Worm (Caenorhabditis elegans) whole organism, young adult: ENCODE data around the gene ZK546.5.

Experiments
- C17E4.6 ChIP-seq: fragments of 200-800 bp; sonication (Bioruptor generic); IDR thresholded peaks from 2 replicates; pipeline ENCODE4 v1.3.6; 2022; ENCODE audit warnings: missing genetic modification reagents, missing genetic modification characterization, missing compliant biosample characterization
- F57A8.1 ChIP-seq: fragments of 200-800 bp; sonication (Bioruptor generic); optimal IDR thresholded peaks from 2 replicates; lab custom pipeline; 2018; ENCODE audit warnings: mild to moderate bottlenecking, missing genetic modification characterization, moderate library complexity, missing compliant biosample characterization
- F57C9.4 ChIP-seq: sonication (generic microtip); optimal IDR thresholded peaks from 2 replicates; lab custom pipeline; 2017; ENCODE audit warnings: mild to moderate bottlenecking, missing genetic modification characterization, missing compliant biosample characterization
- K12H6.12 ChIP-seq: fragments of 200-800 bp; sonication (Bioruptor generic); optimal IDR thresholded peaks from 2 replicates; lab custom pipeline; 2018; ENCODE audit warnings: mild to moderate bottlenecking, missing genetic modification characterization, missing compliant biosample characterization
- Y95B8A.8 ChIP-seq: fragments of 200-800 bp; sonication (Bioruptor generic); IDR thresholded peaks from 2 replicates; pipeline ENCODE4 v1.3.6; 2022; ENCODE audit warnings: missing genetic modification reagents, missing genetic modification characterization, missing compliant biosample characterization
- ZK185.1 ChIP-seq: sonication (generic microtip); optimal IDR thresholded peaks from 2 replicates; lab custom pipeline; 2016; ENCODE audit warnings: mild to moderate bottlenecking, missing genetic modification characterization, missing compliant biosample characterization; ENCODE audit not compliant: poor library complexity, severe bottlenecking
- aptf-2 ChIP-seq: fragments of 200-800 bp; sonication (Bioruptor generic); conservative IDR thresholded peaks from 2 replicates; pipeline ENCODE4 v1.3.6; 2022; ENCODE audit warnings: missing genetic modification reagents, missing genetic modification characterization, missing compliant biosample characterization
- aptf-3 ChIP-seq: fragments of 200-800 bp; sonication (Bioruptor generic); IDR thresholded peaks from 2 replicates; pipeline ENCODE4 v1.3.6; 2022; ENCODE audit warnings: missing genetic modification characterization, missing compliant biosample characterization
- attf-3 ChIP-seq: fragments of 200-800 bp; sonication (Bioruptor generic); conservative IDR thresholded peaks from 2 replicates; pipeline ENCODE4 v1.3.6; 2022; ENCODE audit warnings: missing genetic modification reagents, missing genetic modification characterization, missing compliant biosample characterization
- cebp-2 ChIP-seq: fragments of 200-800 bp; sonication (Bioruptor generic); IDR thresholded peaks from 2 replicates; pipeline ENCODE4 v1.3.6; 2022; ENCODE audit warnings: missing genetic modification characterization, missing compliant biosample characterization
- ceh-58 ChIP-seq: fragments of 200-800 bp; sonication (Bioruptor generic); IDR thresholded peaks from 2 replicates; pipeline ENCODE4 v1.3.6; 2022; ENCODE audit warnings: missing genetic modification characterization, missing compliant biosample characterization
- ceh-79 ChIP-seq: sonication (generic microtip); optimal IDR thresholded peaks from 2 replicates; lab custom pipeline; 2017; ENCODE audit warnings: mild to moderate bottlenecking, missing genetic modification characterization, missing compliant biosample characterization
- ceh-91 ChIP-seq: fragments of 200-800 bp; sonication (Bioruptor generic); IDR thresholded peaks from 2 replicates; pipeline ENCODE4 v1.3.6; 2022; ENCODE audit warnings: missing genetic modification reagents, missing genetic modification characterization, missing compliant biosample characterization
- chd-7 ChIP-seq: sonication (generic microtip); optimal IDR thresholded peaks from 2 replicates; lab custom pipeline; 2016; ENCODE audit warnings: mild to moderate bottlenecking, missing genetic modification characterization, moderate library complexity, missing compliant biosample characterization
- dox-1 ChIP-seq: fragments of 200-800 bp; sonication (Bioruptor generic); IDR thresholded peaks from 2 replicates; pipeline ENCODE4 v1.3.6; 2022; ENCODE audit warnings: missing genetic modification reagents, missing genetic modification characterization, missing compliant biosample characterization
- dpl-1 ChIP-seq: fragments of 150-350 bp; optimal IDR thresholded peaks from 2 replicates; lab custom pipeline; 2014; ENCODE audit warnings: missing biosample characterization, missing genetic modification reagents, missing genetic modification characterization
- fkh-3 ChIP-seq: sonication (generic microtip); optimal IDR thresholded peaks from 2 replicates; lab custom pipeline; 2016; ENCODE audit warnings: mild to moderate bottlenecking, missing genetic modification characterization, missing compliant biosample characterization
- him-1 ChIP-seq: sonication (generic microtip); optimal IDR thresholded peaks from 2 replicates; lab custom pipeline; 2016; ENCODE audit warnings: missing genotype, missing genetic modification reagents, missing genetic modification characterization, missing compliant biosample characterization
- let-526 ChIP-seq: fragments of 200-800 bp; sonication (Bioruptor generic); IDR thresholded peaks from 2 replicates; pipeline ENCODE4 v1.3.6; 2022; ENCODE audit warnings: missing genetic modification reagents, missing genetic modification characterization, missing compliant biosample characterization
- let-607 ChIP-seq, 2 experiments: fragments of 200-800 bp in 1 of 2; sonication (Bioruptor generic) in 1 of 2; sonication (generic microtip) in 1 of 2; optimal IDR thresholded peaks; 2 replicates each; lab custom pipeline; 2016 to 2018; ENCODE audit warnings: mild to moderate bottlenecking in 2 of 2, missing compliant biosample characterization in 2 of 2, missing genetic modification characterization in 2 of 2, moderate library complexity in 2 of 2, missing genotype in 1 of 2
- lin-26 ChIP-seq: fragments of 200-800 bp; sonication (Bioruptor generic); IDR thresholded peaks from 2 replicates; pipeline ENCODE4 v1.3.6; 2022; ENCODE audit warnings: missing genetic modification reagents, missing genetic modification characterization, missing compliant biosample characterization
- lin-54 ChIP-seq: fragments of 200-800 bp; sonication (Bioruptor generic); optimal IDR thresholded peaks from 2 replicates; lab custom pipeline; 2018; ENCODE audit warnings: mild to moderate bottlenecking, missing genetic modification characterization, missing compliant biosample characterization
- mes-4 ChIP-seq: sonication (generic microtip); optimal IDR thresholded peaks from 2 replicates; lab custom pipeline; 2016; ENCODE audit warnings: missing genotype, missing genetic modification characterization, missing compliant biosample characterization
- nfya-2 ChIP-seq: fragments of 200-800 bp; sonication (Bioruptor generic); IDR thresholded peaks from 2 replicates; pipeline ENCODE4 v1.3.6; 2022; ENCODE audit warnings: missing genetic modification reagents, missing genetic modification characterization, missing compliant biosample characterization
- nfyb-1 ChIP-seq: fragments of 200-800 bp; sonication (Bioruptor generic); IDR thresholded peaks from 2 replicates; pipeline ENCODE4 v1.3.6; 2022; ENCODE audit warnings: missing genetic modification reagents, missing genetic modification characterization, missing compliant biosample characterization
- nhr-179 ChIP-seq: sonication (generic microtip); optimal IDR thresholded peaks from 2 replicates; lab custom pipeline; 2016; ENCODE audit warnings: mild to moderate bottlenecking, missing genetic modification characterization, missing compliant biosample characterization
- nhr-80 ChIP-seq: sonication (generic microtip); optimal IDR thresholded peaks from 2 replicates; lab custom pipeline; 2016; ENCODE audit warnings: missing genetic modification characterization, missing compliant biosample characterization
- nhr-90 ChIP-seq: sonication (generic microtip); optimal IDR thresholded peaks from 2 replicates; lab custom pipeline; 2016; ENCODE audit warnings: missing genotype, mild to moderate bottlenecking, missing genetic modification characterization, missing compliant biosample characterization
- pbrm-1 ChIP-seq: fragments of 200-800 bp; sonication (Bioruptor generic); IDR thresholded peaks from 2 replicates; pipeline ENCODE4 v1.3.6; 2022; ENCODE audit warnings: missing genetic modification reagents, missing genetic modification characterization, missing compliant biosample characterization
- rec-8 ChIP-seq, 2 experiments: sonication (generic microtip); optimal IDR thresholded peaks; 2 replicates each; lab custom pipeline; 2016; ENCODE audit warnings: mild to moderate bottlenecking in 2 of 2, missing genetic modification characterization in 2 of 2, missing genetic modification reagents in 2 of 2, missing genotype in 2 of 2, missing biosample characterization in 1 of 2, missing compliant biosample characterization in 1 of 2, moderate library complexity in 1 of 2
- repo-1 ChIP-seq: sonication (generic microtip); optimal IDR thresholded peaks from 2 replicates; lab custom pipeline; 2017; ENCODE audit warnings: mild to moderate bottlenecking, missing genetic modification characterization, missing compliant biosample characterization
- rpc-1 ChIP-seq, 2 experiments: fragments of 150-350 bp in 1 of 2; sonication (generic microtip) in 1 of 2; optimal IDR thresholded peaks; 2 replicates each; lab custom pipeline; 2014 to 2018; ENCODE audit warnings: missing biosample characterization in 1 of 2, missing genetic modification characterization in 1 of 2, missing genetic modification reagents in 1 of 2, missing genotype in 1 of 2
- snpc-1.3 ChIP-seq: sonication (generic microtip); optimal IDR thresholded peaks from 2 replicates; lab custom pipeline; 2017; ENCODE audit warnings: missing genetic modification characterization, mild to moderate bottlenecking, missing compliant biosample characterization, antibody characterized with exemption, moderate library complexity, missing genotype, missing genetic modification reagents; ENCODE audit not compliant: insufficient read depth
- snpc-3.4 ChIP-seq: sonication (generic microtip); optimal IDR thresholded peaks from 2 replicates; lab custom pipeline; 2017; ENCODE audit warnings: missing genetic modification characterization, mild to moderate bottlenecking, missing compliant biosample characterization, antibody characterized with exemption, moderate library complexity, missing genotype, missing genetic modification reagents
- somi-1 ChIP-seq: fragments of 200-800 bp; sonication (Bioruptor generic); optimal IDR thresholded peaks from 2 replicates; lab custom pipeline; 2018; ENCODE audit warnings: mild to moderate bottlenecking, missing genetic modification characterization, missing compliant biosample characterization
- sptf-2 ChIP-seq: fragments of 200-800 bp; sonication (Bioruptor generic); optimal IDR thresholded peaks from 2 replicates; lab custom pipeline; 2018; ENCODE audit warnings: mild to moderate bottlenecking, missing genetic modification characterization, missing compliant biosample characterization
- tbp1 ChIP-seq: fragments of 200-800 bp; sonication (Bioruptor generic); optimal IDR thresholded peaks from 2 replicates; lab custom pipeline; 2018; ENCODE audit warnings: mild to moderate bottlenecking, missing genetic modification characterization, missing compliant biosample characterization
- tbx-9 ChIP-seq: sonication (generic microtip); optimal IDR thresholded peaks from 2 replicates; lab custom pipeline; 2016; ENCODE audit warnings: borderline replicate concordance, missing genetic modification characterization, inconsistent platforms, missing compliant biosample characterization
- ztf-22 ChIP-seq: fragments of 200-800 bp; sonication (Bioruptor generic); optimal IDR thresholded peaks from 2 replicates; lab custom pipeline; 2018; ENCODE audit warnings: mild to moderate bottlenecking, missing genetic modification characterization, moderate library complexity, missing compliant biosample characterization
- ztf-25 ChIP-seq: fragments of 200-800 bp; sonication (Bioruptor generic); IDR thresholded peaks from 2 replicates; pipeline ENCODE4 v1.3.6; 2022; ENCODE audit warnings: missing genetic modification reagents, missing genetic modification characterization, missing compliant biosample characterization
- ztf-28 ChIP-seq: fragments of 200-800 bp; sonication (Bioruptor generic); IDR thresholded peaks from 2 replicates; pipeline ENCODE4 v1.3.6; 2022; ENCODE audit warnings: missing genetic modification reagents, missing genetic modification characterization, missing compliant biosample characterization

The ZK546.5 gene

DNA sequence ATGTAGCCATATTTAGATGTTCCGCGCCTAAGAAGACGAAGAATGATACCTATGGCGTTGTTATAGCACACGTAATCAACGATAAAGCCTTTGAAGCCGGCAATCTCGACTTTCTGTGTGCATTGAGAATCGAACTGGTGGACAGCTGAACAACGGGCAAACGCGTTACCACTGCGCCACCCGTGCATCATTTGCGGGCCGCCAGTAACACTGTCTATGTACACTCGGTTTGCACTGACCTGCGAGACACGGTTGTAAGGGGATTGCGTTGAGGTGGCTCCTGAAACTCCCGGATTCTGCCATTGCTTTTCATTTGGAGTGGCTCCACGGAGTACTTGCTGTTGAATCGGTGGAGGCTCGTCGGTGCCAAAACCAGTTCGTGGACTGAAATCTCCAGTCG lies 6.8 kb downstream of the ZK546.5 start (continued):
- TF ChIP-seq him-1 (peak; percentile 42), rec-8 (tag; optimal IDR thresholded peaks at IDR 0.05; lab: Kevin White, UChicago) (peak; percentile 53 to 78), F57A8.1 (GFP tag; lab: Kevin White, UChicago) (no peak), repo-1 (tag; lab: Kevin White, UChicago) (peak; percentile 89), sptf-2 (GFP tag; lab: Kevin White, UChicago) (no peak), aptf-2 (GFP tag; lab: Robert Waterston, UW) (no peak), nfyb-1 (GFP tag; lab: Robert Waterston, UW) (peak; percentile 77), mes-4 (peak; percentile 76), ZK185.1 (tag; lab: Kevin White, UChicago) (peak; percentile 82), rpc-1 (optimal IDR thresholded peaks at IDR 0.05; lab: Kevin White, UChicago) (peak; percentile 73), rpc-1 (tag; optimal IDR thresholded peaks at IDR 0.05; lab: Kevin White, UChicago) (peak; percentile 77), pbrm-1 (GFP tag; lab: Robert Waterston, UW) (0 out of 2 replicates have a peak, but pooled peaks have one; percentile 46), somi-1 (peak; percentile 7), aptf-3 (peak; percentile 85; the same call in 1 of the 2 replicates), K12H6.12 (tag; lab: Kevin White, UChicago) (peak; percentile 18), let-607 (tag; optimal IDR thresholded peaks at IDR 0.05; lab: Kevin White, UChicago) (peak in 1 of 2 experiments; percentile 40), ztf-28 (GFP tag; lab: Robert Waterston, UW) (0 out of 2 replicates have a peak, but pooled peaks have one; percentile 56), Y95B8A.8 (GFP tag; lab: Robert Waterston, UW) (peak; percentile 67), cebp-2 (GFP tag; lab: Robert Waterston, UW) (peak; percentile 87), tbp1 (GFP tag; lab: Kevin White, UChicago) (peak; percentile 91), let-526 (GFP tag; lab: Robert Waterston, UW) (peak; percentile 74; the same call in 1 of the 2 replicates), lin-54 (GFP tag; lab: Kevin White, UChicago) (peak; percentile 66), snpc-1.3 (peak; percentile 42), chd-7 (tag; lab: Kevin White, UChicago) (peak; percentile 82), ceh-58 (GFP tag; lab: Robert Waterston, UW) (0 out of 2 replicates have a peak, but pooled peaks have one; percentile 56), lin-26 (GFP tag; lab: Robert Waterston, UW) (peak; percentile 92), ztf-22 (GFP tag; lab: Kevin White, UChicago) (no peak), dox-1 (GFP tag; lab: Robert Waterston, UW) (peak; percentile 64), F57C9.4 (tag; lab: Kevin White, UChicago) (no peak), ztf-25 (GFP tag; lab: Robert Waterston, UW) (no peak)
- TF ChIP-seq, all 124 proteins: peak for 71

DNA sequence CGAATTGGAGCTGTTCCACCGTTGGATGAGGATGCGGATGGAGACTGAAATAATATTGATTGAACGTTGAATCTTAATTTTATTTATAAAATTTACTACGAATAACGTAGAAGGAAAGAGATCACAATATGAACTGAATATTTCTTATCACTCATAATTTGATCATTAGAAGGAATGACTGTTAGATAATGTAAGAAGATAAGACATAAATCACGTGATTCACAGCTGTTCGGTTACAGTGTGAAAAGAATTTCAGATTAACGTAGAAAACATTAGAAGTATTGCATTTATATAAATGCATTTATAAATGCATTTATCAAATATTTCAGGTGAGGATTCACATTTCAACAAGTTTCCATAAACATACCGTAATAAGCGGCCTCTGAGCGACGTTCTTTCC lies 7.2 kb downstream of the ZK546.5 start:
- no peak for TF ChIP-seq ceh-79 (tag; lab: Kevin White, UChicago)
- peak; percentile 21 for TF ChIP-seq nhr-80 (tag; lab: Kevin White, UChicago)

ce11 chrII:4943849-4944248 lies 8.2 kb downstream of the ZK546.5 start, which contains the start of gene mdt-4:
Gene mdt-4, minus strand, starts transcription at chrII:4943949.
- TF ChIP-seq cebp-2 (GFP tag; lab: Robert Waterston, UW) (no peak), C17E4.6 (no peak), nhr-90 (tag; lab: Kevin White, UChicago) (no peak), fkh-3 (tag; lab: Kevin White, UChicago) (no peak), attf-3 (no peak), ceh-91 (GFP tag; lab: Robert Waterston, UW) (no peak), somi-1 (no peak), nhr-179 (tag; lab: Kevin White, UChicago) (no peak), snpc-3.4 (tag; lab: Kevin White, UChicago) (no peak), dpl-1 (GFP tag; lab: Kevin White, UChicago) (no peak), snpc-1.3 (no peak), tbx-9 (tag; lab: Kevin White, UChicago) (no peak), nfya-2 (GFP tag; lab: Robert Waterston, UW) (no peak)
